Worm (Caenorhabditis elegans) whole organism, midembryonic: ENCODE measurements around the gene exc-9.

ENCODE experiments used
- T22C8.4 ChIP-seq: fragments of 200-800 bp; sonication (Bioruptor generic); IDR thresholded peaks from 2 replicates; pipeline ENCODE4 v1.3.6; 2022; ENCODE audit warnings: missing genetic modification characterization, missing compliant biosample characterization
- cog-1 ChIP-seq: sonication (generic microtip); optimal IDR thresholded peaks from 2 replicates; lab custom pipeline; 2016; ENCODE audit warnings: missing genetic modification characterization, missing compliant biosample characterization
- flt-1 ChIP-seq: fragments of 200-800 bp; sonication (Bioruptor generic); IDR thresholded peaks from 2 replicates; pipeline ENCODE4 v1.3.6; 2022; ENCODE audit warnings: missing genetic modification characterization, missing compliant biosample characterization
- klf-2 ChIP-seq: fragments of 200-800 bp; sonication (Bioruptor generic); conservative IDR thresholded peaks from 2 replicates; pipeline ENCODE4 v1.3.6; 2022; ENCODE audit warnings: missing genetic modification reagents, missing genetic modification characterization, missing compliant biosample characterization
- med-1 ChIP-seq: sonication (generic microtip); optimal IDR thresholded peaks from 2 replicates; lab custom pipeline; 2017; ENCODE audit warnings: missing genetic modification characterization, mild to moderate bottlenecking, missing compliant biosample characterization, antibody characterized with exemption, missing genetic modification reagents; ENCODE audit not compliant: insufficient read depth
- ref-1 ChIP-seq: fragments of 200-800 bp; sonication (Bioruptor generic); conservative IDR thresholded peaks from 2 replicates; pipeline ENCODE4 v1.3.6; 2022; ENCODE audit warnings: missing genetic modification reagents, missing genetic modification characterization, missing compliant biosample characterization
- tab-1 ChIP-seq: fragments of 200-800 bp; sonication (Bioruptor generic); IDR thresholded peaks from 2 replicates; pipeline ENCODE4 v1.3.6; 2022; ENCODE audit warnings: missing genetic modification characterization, missing compliant biosample characterization
- ztf-23 ChIP-seq: fragments of 200-800 bp; sonication (Bioruptor generic); IDR thresholded peaks from 2 replicates; pipeline ENCODE4 v1.3.6; 2022; ENCODE audit warnings: missing genetic modification reagents, missing genetic modification characterization, missing compliant biosample characterization
- ztf-29 ChIP-seq: fragments of 200-800 bp; sonication (Bioruptor generic); IDR thresholded peaks from 2 replicates; pipeline ENCODE4 v1.3.6; 2022; ENCODE audit warnings: missing genetic modification reagents, missing genetic modification characterization, missing compliant biosample characterization

exc-9 gene

DNA sequence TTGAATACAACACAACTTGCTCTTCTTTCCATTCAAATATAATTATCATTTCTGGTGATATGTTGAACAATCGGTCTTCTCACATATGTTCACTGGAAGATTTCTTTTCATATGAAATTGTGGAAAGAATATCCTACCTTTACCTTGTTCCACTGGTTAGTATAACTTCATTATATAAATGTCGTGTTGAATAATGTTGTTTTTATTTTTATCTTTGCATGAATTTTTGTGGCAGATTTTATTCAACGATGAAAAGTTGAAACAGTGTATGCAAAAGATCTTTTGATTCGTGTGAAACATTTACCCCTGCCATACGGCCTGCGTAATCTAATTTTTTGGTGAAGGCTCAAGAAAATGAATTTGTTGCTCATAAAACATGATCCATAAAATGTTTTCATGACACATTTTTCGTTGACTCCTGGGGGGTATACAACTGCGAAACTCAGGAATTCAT, 21.1 kb upstream of the exc-9 start:
- TF ChIP-seq ref-1 (GFP tag; lab: Robert Waterston, UW) (no peak), T22C8.4 (no peak), klf-2 (GFP tag; lab: Robert Waterston, UW) (no peak), med-1 (no peak), ztf-23 (GFP tag; lab: Robert Waterston, UW) (no peak), cog-1 (tag; lab: Kevin White, UChicago) (no peak), flt-1 (GFP tag; lab: Robert Waterston, UW) (no peak), ztf-29 (GFP tag; lab: Robert Waterston, UW) (no peak)

DNA sequence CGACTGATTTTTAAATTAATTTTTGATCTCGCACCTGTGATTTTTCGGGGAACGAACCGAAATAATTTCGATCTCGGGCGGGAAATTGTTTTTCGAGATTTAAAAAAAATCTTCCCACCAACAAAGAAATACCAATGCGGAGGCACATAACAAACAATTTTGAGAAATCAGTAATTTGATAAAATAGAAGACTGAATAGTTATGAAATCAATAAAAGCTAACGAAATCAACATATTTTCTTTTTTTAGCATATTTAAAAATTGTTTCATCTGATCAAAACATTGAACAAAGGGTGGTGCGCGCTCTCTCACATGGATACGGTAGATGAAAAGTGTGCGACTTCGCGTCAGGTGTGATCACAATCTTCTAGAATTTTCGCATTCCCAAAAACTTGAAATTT, 17.3 kb upstream of the exc-9 start:
- TF ChIP-seq tab-1 (GFP tag; lab: Robert Waterston, UW) (no peak), T22C8.4 (no peak), ztf-23 (GFP tag; lab: Robert Waterston, UW) (no peak), med-1 (no peak), klf-2 (GFP tag; lab: Robert Waterston, UW) (no peak), ref-1 (GFP tag; lab: Robert Waterston, UW) (no peak), ztf-29 (GFP tag; lab: Robert Waterston, UW) (no peak), flt-1 (GFP tag; lab: Robert Waterston, UW) (no peak), cog-1 (tag; lab: Kevin White, UChicago) (no peak)

DNA sequence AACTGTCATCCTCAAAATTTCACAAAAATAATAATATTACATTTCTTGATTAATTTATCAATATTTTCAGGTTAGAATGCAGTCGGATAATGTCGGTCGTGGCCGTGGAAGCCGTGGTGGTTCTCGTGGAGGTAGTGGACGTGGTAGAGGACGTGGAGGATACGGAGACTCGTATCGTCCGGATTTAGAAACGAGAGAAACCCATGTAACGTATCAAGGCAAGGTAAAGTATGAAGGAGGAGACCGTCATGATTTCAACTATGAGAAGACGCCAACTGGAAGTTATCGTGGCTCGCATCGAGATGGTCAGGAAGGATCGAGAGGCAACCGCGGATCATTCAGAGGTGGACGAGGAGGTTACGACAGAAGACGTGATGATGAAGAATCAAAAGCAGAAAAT, 16.7 kb upstream of the exc-9 start, which contains the start of gene frpr-10:
Gene frpr-10 (plus strand): TSS at position 301 of the 400 bp plus-strand sequence.
- no peak for TF ChIP-seq med-1
- TF ChIP-seq ref-1 (GFP tag; lab: Robert Waterston, UW): no peak
- no peak for TF ChIP-seq flt-1 (GFP tag; lab: Robert Waterston, UW)
- TF ChIP-seq ztf-23 (GFP tag; lab: Robert Waterston, UW): no peak
- TF ChIP-seq klf-2 (GFP tag; lab: Robert Waterston, UW): no peak
- TF ChIP-seq cog-1 (tag; lab: Kevin White, UChicago): no peak
- no peak for TF ChIP-seq tab-1 (GFP tag; lab: Robert Waterston, UW)
- no peak for TF ChIP-seq T22C8.4
- no peak for TF ChIP-seq ztf-29 (GFP tag; lab: Robert Waterston, UW)

DNA sequence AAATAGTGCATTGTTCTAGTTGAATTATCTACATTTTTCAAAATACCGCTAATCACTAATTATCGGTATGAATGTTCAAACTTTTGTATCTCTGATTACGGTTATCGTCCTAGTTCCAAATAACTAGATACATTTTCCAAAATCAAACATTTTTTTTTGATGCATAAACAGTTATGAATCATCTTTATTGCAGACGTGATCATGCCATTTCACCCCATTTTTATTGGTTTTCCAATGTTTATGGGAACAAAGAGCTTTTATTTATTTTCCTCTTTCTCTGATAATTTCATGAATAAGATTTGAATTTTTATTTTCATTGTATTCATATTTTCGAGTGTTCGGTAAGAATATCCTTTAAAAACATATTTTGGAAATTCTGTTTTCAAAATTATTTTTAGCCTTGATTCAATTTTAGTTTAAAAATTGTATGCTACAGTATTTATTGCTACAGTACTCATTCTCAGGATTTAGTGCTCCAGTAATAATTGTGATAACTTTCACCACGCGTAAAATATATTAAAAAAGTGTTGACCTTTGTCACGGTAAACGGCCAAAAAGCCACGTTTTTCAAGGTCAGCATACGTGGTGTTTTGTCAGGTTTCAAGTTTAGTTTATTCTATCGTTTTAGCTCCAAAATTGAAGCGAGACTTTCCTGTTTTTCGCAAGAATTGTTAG, 16.0 kb upstream of the exc-9 start, which contains the start of gene csr-1:
Gene csr-1 (plus strand): TSS at position 625 of the 675 bp plus-strand sequence.
- no peak for TF ChIP-seq ztf-29 (GFP tag; lab: Robert Waterston, UW)
- TF ChIP-seq med-1: no peak

DNA sequence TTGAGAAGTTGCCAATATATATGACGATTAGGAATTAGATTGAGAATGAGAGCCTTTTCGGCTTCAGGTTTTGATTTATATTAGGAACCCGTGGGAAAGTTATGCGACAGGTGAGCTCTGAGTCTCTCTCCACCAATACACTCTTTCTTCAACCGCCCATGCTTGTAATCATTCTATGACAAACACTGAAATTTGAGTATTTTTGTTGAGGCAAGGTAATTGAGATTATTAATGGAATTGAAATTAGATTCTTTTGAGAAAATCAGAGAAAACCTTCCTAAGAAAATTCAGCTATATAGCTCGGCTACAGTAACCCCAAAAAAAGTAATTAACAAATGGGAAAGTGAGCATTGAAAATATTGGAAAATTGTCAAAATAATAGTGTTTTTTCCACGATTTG, 15.0 kb upstream of the exc-9 start, which contains the start of gene ceh-19:
Gene ceh-19 (minus strand): TSS at position 101 of the 400 bp plus-strand sequence.
- TF ChIP-seq flt-1 (GFP tag; lab: Robert Waterston, UW) (no peak), cog-1 (tag; lab: Kevin White, UChicago) (no peak), ztf-29 (GFP tag; lab: Robert Waterston, UW) (no peak), klf-2 (GFP tag; lab: Robert Waterston, UW) (no peak), T22C8.4 (no peak), ref-1 (GFP tag; lab: Robert Waterston, UW) (no peak), med-1 (no peak), ztf-23 (GFP tag; lab: Robert Waterston, UW) (no peak), tab-1 (GFP tag; lab: Robert Waterston, UW) (no peak)

DNA sequence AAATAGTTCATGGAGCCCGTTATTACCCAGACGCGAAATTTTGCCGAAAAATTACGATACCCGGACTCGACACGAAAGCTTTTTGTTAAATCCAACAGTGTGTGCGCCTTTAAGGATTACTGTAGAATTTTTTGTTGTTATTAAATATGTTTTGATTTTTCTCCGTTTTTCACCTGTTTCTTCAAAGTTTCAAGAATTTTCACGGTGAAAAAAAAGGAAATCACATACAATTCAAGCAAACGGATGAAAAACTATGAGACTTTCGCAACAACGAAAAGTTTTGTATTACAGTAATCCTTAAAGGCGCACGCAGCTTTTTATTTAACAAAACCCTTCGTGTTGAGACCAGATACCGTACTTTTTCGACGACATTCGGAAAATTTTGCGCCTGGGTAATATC, 13.2 kb upstream of the exc-9 start:
- TF ChIP-seq ref-1 (GFP tag; lab: Robert Waterston, UW): no peak
- TF ChIP-seq med-1: no peak
- TF ChIP-seq T22C8.4: no peak
- no peak for TF ChIP-seq ztf-29 (GFP tag; lab: Robert Waterston, UW)

DNA sequence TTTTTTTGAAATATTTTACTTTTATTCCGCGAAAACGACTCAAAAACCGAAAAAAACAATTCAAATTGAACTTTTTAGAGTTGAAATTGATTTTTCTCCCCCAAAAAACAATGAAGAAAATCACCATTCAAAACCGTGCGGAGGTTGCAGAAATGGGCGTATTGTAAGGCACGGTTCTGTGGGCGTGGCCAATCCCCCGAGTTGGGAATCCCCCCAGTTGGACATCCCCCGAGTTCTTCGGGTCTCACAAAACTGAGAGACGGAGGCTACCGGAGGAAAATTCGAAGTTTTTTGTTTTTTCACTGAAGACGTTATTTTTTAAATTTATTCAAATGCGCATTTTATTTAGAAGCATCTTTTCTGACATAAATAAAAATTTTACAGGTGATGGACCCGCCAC, 7.5 kb upstream of the exc-9 start, which contains the start of gene mcm-3AP:
Gene mcm-3AP (plus strand): TSS at position 383 of the 400 bp plus-strand sequence.
- TF ChIP-seq tab-1 (GFP tag; lab: Robert Waterston, UW) (0 out of 2 replicates have a peak, but pooled peaks have one; percentile 26), T22C8.4 (peak; percentile 65), ztf-23 (GFP tag; lab: Robert Waterston, UW) (peak; percentile 84), klf-2 (GFP tag; lab: Robert Waterston, UW) (peak; percentile 80), flt-1 (GFP tag; lab: Robert Waterston, UW) (peak; percentile 83)

DNA sequence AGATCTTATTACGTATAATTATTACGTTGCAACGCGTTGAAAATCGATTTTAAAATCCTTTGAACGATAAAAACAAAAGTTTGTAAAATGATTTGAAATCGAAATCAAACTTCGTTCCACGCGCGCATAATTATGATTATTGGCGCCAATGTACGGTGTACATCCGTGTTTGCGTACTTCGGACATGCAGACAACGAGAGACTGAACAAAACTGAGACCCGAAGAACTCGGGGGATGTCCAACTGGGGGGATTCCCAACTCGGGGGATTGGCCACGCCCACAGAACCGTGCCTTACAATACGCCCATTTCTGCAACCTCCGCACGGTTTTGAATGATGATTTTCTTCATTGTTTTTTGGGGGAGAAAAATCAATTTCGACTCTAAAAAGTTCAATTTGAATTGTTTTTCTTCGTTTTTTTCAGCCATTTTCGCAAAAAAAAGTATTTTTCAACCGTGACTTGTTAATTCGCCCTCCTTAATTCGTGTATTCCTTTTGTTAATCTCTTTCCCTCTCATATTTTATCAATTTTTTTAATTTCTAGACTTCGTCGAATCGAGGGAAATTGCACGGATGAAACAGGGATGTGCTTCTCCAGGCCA, 6.2 kb upstream of the exc-9 start, which contains the start of gene F20D12.12:
Gene F20D12.12 (plus strand): TSS at position 542 of the 601 bp plus-strand sequence.
- TF ChIP-seq tab-1 (GFP tag; lab: Robert Waterston, UW) (peak; percentile 37; the same call in 1 of the 2 replicates), flt-1 (GFP tag; lab: Robert Waterston, UW) (peak; percentile 84), ztf-23 (GFP tag; lab: Robert Waterston, UW) (peak; percentile 87), klf-2 (GFP tag; lab: Robert Waterston, UW) (0 out of 2 replicates have a peak, but pooled peaks have one; percentile 45), T22C8.4 (peak; percentile 47; the same call in 1 of the 2 replicates), cog-1 (tag; lab: Kevin White, UChicago) (peak; percentile 66)

DNA sequence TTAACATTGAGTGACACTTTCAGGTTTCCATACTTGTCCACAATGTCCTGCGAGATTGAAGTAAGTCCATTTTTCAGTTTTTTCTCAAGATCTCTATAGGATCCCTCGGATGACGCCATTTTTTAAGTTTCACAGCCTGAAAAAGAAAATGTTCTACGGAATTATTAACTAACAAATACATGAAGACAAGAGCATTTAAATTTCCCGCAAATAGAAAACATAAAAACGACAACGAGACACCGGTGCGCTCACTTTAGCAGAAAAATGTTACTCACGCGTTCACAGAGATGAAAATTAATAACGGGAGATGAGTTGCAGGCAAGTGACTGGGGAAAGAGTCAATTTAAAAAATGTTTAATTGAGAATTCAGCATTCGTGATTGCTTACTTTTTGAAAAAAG, 5.6 kb upstream of the exc-9 start, which contains the start of gene czw-1:
Gene czw-1 (minus strand): TSS at position 369 of the 400 bp plus-strand sequence.
- TF ChIP-seq cog-1 (tag; lab: Kevin White, UChicago) (no peak), ztf-23 (GFP tag; lab: Robert Waterston, UW) (no peak), tab-1 (GFP tag; lab: Robert Waterston, UW) (no peak), T22C8.4 (no peak), med-1 (no peak), ref-1 (GFP tag; lab: Robert Waterston, UW) (no peak), klf-2 (GFP tag; lab: Robert Waterston, UW) (no peak), flt-1 (GFP tag; lab: Robert Waterston, UW) (no peak), ztf-29 (GFP tag; lab: Robert Waterston, UW) (no peak)
